Fruit fly (Drosophila melanogaster): ENCODE data around the gene Dad1.

Dad1 gene

DNA sequence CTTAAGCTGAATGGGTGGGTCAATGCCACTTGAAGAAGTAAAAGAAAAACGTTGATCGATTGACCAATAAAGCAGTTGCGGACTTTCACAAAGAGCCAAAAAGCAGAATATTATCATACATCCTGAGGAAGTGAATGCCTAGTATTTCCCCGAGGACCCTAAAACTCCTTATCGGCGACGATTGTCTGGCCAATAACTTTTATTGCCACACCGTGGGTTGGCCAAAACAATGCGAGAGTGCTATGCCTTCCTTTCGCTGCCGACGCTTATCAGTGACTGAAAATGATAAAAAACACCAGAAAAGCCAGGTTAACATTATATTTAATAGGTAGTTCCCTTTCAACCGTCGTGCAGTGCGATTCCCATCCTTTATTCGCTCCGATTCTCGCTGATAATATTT is 32.1 kb downstream of the Dad1 start, which contains the start of gene Mur29B:
Gene Mur29B, plus strand, starts transcription at position 324 of the 400 bp plus-strand sequence.
- TF ChIP-seq usp (GFP tag; optimal IDR thresholded peaks at IDR 0.05) (no peak), CG8478 (optimal IDR thresholded peaks at IDR 0.05) (no peak), psq (optimal IDR thresholded peaks at IDR 0.05) (no peak), EcR (GFP tag; optimal IDR thresholded peaks at IDR 0.05) (no peak), Dll (optimal IDR thresholded peaks at IDR 0.05) (no peak), pan (optimal IDR thresholded peaks at IDR 0.05) (no peak)

DNA sequence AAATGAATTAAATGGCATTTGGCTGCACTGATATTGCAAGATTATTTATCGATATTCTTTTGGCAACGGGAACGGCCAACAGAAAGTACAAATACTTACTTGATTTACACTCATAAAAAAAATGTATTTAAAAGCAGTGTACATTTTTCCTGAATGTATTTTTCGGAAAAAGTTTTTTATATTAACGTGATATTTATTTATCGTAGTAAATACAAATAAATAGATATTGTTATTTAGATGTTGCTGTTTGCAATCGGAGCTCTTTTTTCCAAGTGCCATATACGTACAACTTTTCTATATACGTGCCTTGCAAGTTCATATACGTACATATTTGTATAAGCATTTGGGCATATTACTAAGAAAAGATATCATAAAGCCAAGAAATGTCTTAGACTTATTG is 32.6 kb downstream of the Dad1 start:
- TF ChIP-seq psq (optimal IDR thresholded peaks at IDR 0.05) (no peak), EcR (GFP tag; optimal IDR thresholded peaks at IDR 0.05) (no peak), Dll (optimal IDR thresholded peaks at IDR 0.05) (no peak), CG8478 (optimal IDR thresholded peaks at IDR 0.05) (no peak), usp (GFP tag; optimal IDR thresholded peaks at IDR 0.05) (no peak)

- TF ChIP-seq Dll (optimal IDR thresholded peaks at IDR 0.05) (no peak), EcR (GFP tag; optimal IDR thresholded peaks at IDR 0.05) (no peak), usp (GFP tag; optimal IDR thresholded peaks at IDR 0.05) (no peak), pan (optimal IDR thresholded peaks at IDR 0.05) (no peak), psq (optimal IDR thresholded peaks at IDR 0.05) (no peak), CG8478 (optimal IDR thresholded peaks at IDR 0.05) (no peak)
Observed at dm6 chr2L:8350560-8351171, 33.3 kb downstream of the Dad1 start.

dm6 chr2L:8346260-8346659 is 37.7 kb downstream of the Dad1 start, which contains the start of gene CG7778:
CG7778 (plus strand) TSS chr2L:8346620.
- no peak for TF ChIP-seq psq (optimal IDR thresholded peaks at IDR 0.05)
- TF ChIP-seq EcR (GFP tag; optimal IDR thresholded peaks at IDR 0.05): no peak
- TF ChIP-seq CG8478 (optimal IDR thresholded peaks at IDR 0.05): no peak
- no peak for TF ChIP-seq pan (optimal IDR thresholded peaks at IDR 0.05)
- no peak for TF ChIP-seq usp (GFP tag; optimal IDR thresholded peaks at IDR 0.05)
- no peak for TF ChIP-seq Dll (optimal IDR thresholded peaks at IDR 0.05)

dm6 chr2L:8344536-8344935 is 39.4 kb downstream of the Dad1 start:
- no peak for TF ChIP-seq CG8478 (optimal IDR thresholded peaks at IDR 0.05)

dm6 chr2L:8342395-8342794 is 41.5 kb downstream of the Dad1 start, which contains the start of gene CG14273:
CG14273 (plus strand) TSS chr2L:8342695.
- TF ChIP-seq CG8478 (optimal IDR thresholded peaks at IDR 0.05): no peak
- no peak for TF ChIP-seq EcR (GFP tag; optimal IDR thresholded peaks at IDR 0.05)
- TF ChIP-seq pan (optimal IDR thresholded peaks at IDR 0.05): no peak
- TF ChIP-seq psq (optimal IDR thresholded peaks at IDR 0.05): no peak
- TF ChIP-seq usp (GFP tag; optimal IDR thresholded peaks at IDR 0.05): no peak
- no peak for TF ChIP-seq Dll (optimal IDR thresholded peaks at IDR 0.05)

dm6 chr2L:8339751-8340349 is 44.1 kb downstream of the Dad1 start:
- no peak for TF ChIP-seq EcR (GFP tag; optimal IDR thresholded peaks at IDR 0.05)
- no peak for TF ChIP-seq usp (GFP tag; optimal IDR thresholded peaks at IDR 0.05)
- TF ChIP-seq psq (optimal IDR thresholded peaks at IDR 0.05): no peak
- no peak for TF ChIP-seq CG8478 (optimal IDR thresholded peaks at IDR 0.05)
- no peak for TF ChIP-seq pan (optimal IDR thresholded peaks at IDR 0.05)
- TF ChIP-seq Dll (optimal IDR thresholded peaks at IDR 0.05): no peak

DNA sequence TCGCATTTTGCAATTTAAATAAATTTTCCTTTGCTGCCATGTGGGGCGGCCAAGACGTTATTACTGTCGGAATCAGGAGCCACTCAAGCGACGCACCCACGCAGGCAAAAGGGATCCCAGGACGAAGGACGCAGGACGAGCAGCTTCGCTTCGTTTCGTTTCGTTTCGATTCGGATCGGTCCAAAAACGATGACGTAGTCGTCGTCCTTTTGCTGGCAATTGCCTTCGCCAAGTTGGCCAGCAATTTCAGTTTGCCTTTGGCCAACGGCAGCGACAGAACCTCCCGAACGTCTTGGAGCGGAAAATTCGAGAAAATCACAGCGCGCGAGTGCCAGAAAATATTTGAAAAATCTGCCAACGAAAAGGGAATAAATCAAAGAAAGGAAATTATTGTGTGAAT is 45.9 kb downstream of the Dad1 start, which contains the start of gene witty:
Gene witty, plus strand, starts transcription at position 249 of the 400 bp plus-strand sequence.
- TF ChIP-seq pan (optimal IDR thresholded peaks at IDR 0.05) (no peak), Dll (optimal IDR thresholded peaks at IDR 0.05) (no peak)

DNA sequence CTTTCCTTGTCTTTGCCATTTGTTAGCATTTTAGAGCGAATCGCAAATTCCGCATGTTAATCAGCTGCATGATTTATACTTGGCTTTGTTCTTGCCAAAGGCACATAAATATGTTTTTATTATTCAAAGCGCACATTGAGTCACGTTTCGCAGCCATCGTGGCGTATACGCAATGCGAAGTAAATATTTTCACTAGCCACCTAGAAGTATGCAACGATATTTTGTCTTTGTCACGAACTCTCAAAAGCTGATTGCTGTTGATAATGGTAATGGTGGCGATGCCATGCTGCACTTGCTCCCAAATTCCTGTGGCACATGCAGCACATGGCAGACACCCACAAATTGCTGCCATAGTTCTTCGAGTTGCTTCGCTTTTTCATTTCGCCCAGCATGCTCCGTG is 49.2 kb downstream of the Dad1 start:
- TF ChIP-seq usp (GFP tag; optimal IDR thresholded peaks at IDR 0.05) (no peak), Dll (optimal IDR thresholded peaks at IDR 0.05) (no peak), psq (optimal IDR thresholded peaks at IDR 0.05) (no peak)

dm6 chr2L:8333624-8334023 is 50.3 kb downstream of the Dad1 start:
- TF ChIP-seq usp (GFP tag; optimal IDR thresholded peaks at IDR 0.05) (no peak), Dll (optimal IDR thresholded peaks at IDR 0.05) (no peak), psq (optimal IDR thresholded peaks at IDR 0.05) (no peak), pan (optimal IDR thresholded peaks at IDR 0.05) (no peak), CG8478 (optimal IDR thresholded peaks at IDR 0.05) (no peak), EcR (GFP tag; optimal IDR thresholded peaks at IDR 0.05) (no peak)
